Fruit fly (Drosophila melanogaster): Measurements from ENCODE around the gene CG31673.

The CG31673 gene

dm6 chr2L:20811039-20811652 lies 18.3 kb upstream of the CG31673 start:
- no peak for TF ChIP-seq lz (GFP tag; optimal IDR thresholded peaks at IDR 0.05)
- no peak for TF ChIP-seq CG11902 (GFP tag; optimal IDR thresholded peaks at IDR 0.05)
- peak; percentile 27 to 74 for TF ChIP-seq salr (GFP tag; optimal IDR thresholded peaks at IDR 0.05)
- TF ChIP-seq dsx (GFP tag; optimal IDR thresholded peaks at IDR 0.05; ENCODE audit: poor library complexity, severe bottlenecking), result peak; percentile 36
- TF ChIP-seq CG16779 (tag; optimal IDR thresholded peaks at IDR 0.05), result peak; percentile 58
- TF ChIP-seq CG11294 (GFP tag; IDR thresholded peaks at IDR 0.05), result peak; percentile 73
- TF ChIP-seq CG10669 (GFP tag; optimal IDR thresholded peaks at IDR 0.05), result peak; percentile 55
- no peak for TF ChIP-seq Ets96B (tag; optimal IDR thresholded peaks at IDR 0.05)
- peak; percentile 75 for TF ChIP-seq pdm3 (GFP tag; optimal IDR thresholded peaks at IDR 0.05)
- peak; percentile 81 for TF ChIP-seq OdsH (GFP tag; optimal IDR thresholded peaks at IDR 0.05)
- TF ChIP-seq Lpt (GFP tag; optimal IDR thresholded peaks at IDR 0.05), result peak; percentile 82
- TF ChIP-seq spab (GFP tag; optimal IDR thresholded peaks at IDR 0.05), result peak; percentile 43
- no peak for TF ChIP-seq cyc (GFP tag; optimal IDR thresholded peaks at IDR 0.05)
- TF ChIP-seq CG8319 (GFP tag; optimal IDR thresholded peaks at IDR 0.05), result no peak
- peak; percentile 47 for TF ChIP-seq CG1621 (tag; optimal IDR thresholded peaks at IDR 0.05)
- peak; percentile 53 for TF ChIP-seq CG7368 (GFP tag; optimal IDR thresholded peaks at IDR 0.05)
- TF ChIP-seq CG3032 (tag; optimal IDR thresholded peaks at IDR 0.05), result peak; percentile 55
- TF ChIP-seq fd85E (GFP tag; optimal IDR thresholded peaks at IDR 0.05), result no peak
- TF ChIP-seq Eip78C (GFP tag), result peak; percentile 91
- TF ChIP-seq Sox15 (GFP tag; optimal IDR thresholded peaks at IDR 0.05), result peak; percentile 13
- TF ChIP-seq dac (GFP tag; optimal IDR thresholded peaks at IDR 0.05), result peak; percentile 62
- TF ChIP-seq esn (GFP tag; optimal IDR thresholded peaks at IDR 0.05), result no peak
- peak; percentile 88 for TF ChIP-seq CG8119 (GFP tag; IDR thresholded peaks at IDR 0.05)
- TF ChIP-seq Sox14 (GFP tag; optimal IDR thresholded peaks at IDR 0.05), result peak; percentile 68
- no peak for TF ChIP-seq Smox (GFP tag; optimal IDR thresholded peaks at IDR 0.05)
- TF ChIP-seq CG6276 (GFP tag; optimal IDR thresholded peaks at IDR 0.05), result peak; percentile 85
- peak; percentile 52 for TF ChIP-seq fd59A (GFP tag; optimal IDR thresholded peaks at IDR 0.05)
- TF ChIP-seq CG15336 (GFP tag; IDR thresholded peaks at IDR 0.05), result peak; percentile 92
- no peak for TF ChIP-seq Eip93F (GFP tag; optimal IDR thresholded peaks at IDR 0.05)
- peak; percentile 58 for TF ChIP-seq CG8632 (GFP tag; optimal IDR thresholded peaks at IDR 0.05)
- peak; percentile 82 for TF ChIP-seq CG6163 (GFP tag; IDR thresholded peaks at IDR 0.05)
- TF ChIP-seq fkh (GFP tag; optimal IDR thresholded peaks at IDR 0.05), result no peak
- TF ChIP-seq CG31627 (GFP tag; optimal IDR thresholded peaks at IDR 0.05), result no peak
- TF ChIP-seq vri (GFP tag; optimal IDR thresholded peaks at IDR 0.05), result no peak
- TF ChIP-seq CG4318 (GFP tag; optimal IDR thresholded peaks at IDR 0.05), result peak; percentile 69
- TF ChIP-seq Blimp-1 (GFP tag; optimal IDR thresholded peaks at IDR 0.05), result no peak
- TF ChIP-seq CG6808 (GFP tag; optimal IDR thresholded peaks at IDR 0.05), result peak; percentile 40
- TF ChIP-seq CG6792 (GFP tag; optimal IDR thresholded peaks at IDR 0.05), result peak; percentile 61
- peak; percentile 78 for TF ChIP-seq net (GFP tag; optimal IDR thresholded peaks at IDR 0.05)
- TF ChIP-seq Met (GFP tag; optimal IDR thresholded peaks at IDR 0.05), result no peak
- TF ChIP-seq CG10631 (GFP tag; optimal IDR thresholded peaks at IDR 0.05), result peak; percentile 66
- no peak for TF ChIP-seq Ets21C (GFP tag; optimal IDR thresholded peaks at IDR 0.05)
- no peak for TF ChIP-seq topi (GFP tag; optimal IDR thresholded peaks at IDR 0.05)
- peak; percentile 9 to 55 for TF ChIP-seq ss (GFP tag; optimal IDR thresholded peaks at IDR 0.05)
- TF ChIP-seq Hr39 (GFP tag; optimal IDR thresholded peaks at IDR 0.05), result no peak
- TF ChIP-seq CG34406 (GFP tag; optimal IDR thresholded peaks at IDR 0.05), result peak; percentile 52
- peak; percentile 89 for TF ChIP-seq CG32006 (GFP tag; optimal IDR thresholded peaks at IDR 0.05)
- TF ChIP-seq CG3919 (GFP tag; optimal IDR thresholded peaks at IDR 0.05), result peak; percentile 73
- TF ChIP-seq Hr38 (GFP tag; optimal IDR thresholded peaks at IDR 0.05), result no peak
- TF ChIP-seq achi (GFP tag; optimal IDR thresholded peaks at IDR 0.05), result peak; percentile 82
- TF ChIP-seq CG6854 (GFP tag; optimal IDR thresholded peaks at IDR 0.05), result no peak
